Worm (Caenorhabditis elegans) whole organism, early embryonic: ENCODE data around the gene abcf-1.

Experiments
- B0310.2 ChIP-seq: sonication (generic microtip); optimal IDR thresholded peaks from 2 replicates; lab custom pipeline; 2016; ENCODE audit warnings: mild to moderate bottlenecking, missing genetic modification characterization, missing compliant biosample characterization
- F13C5.2 ChIP-seq: sonication (generic microtip); optimal IDR thresholded peaks from 2 replicates; lab custom pipeline; 2017; ENCODE audit warnings: mild to moderate bottlenecking, missing genetic modification characterization, inconsistent platforms, missing compliant biosample characterization
- aly-1 ChIP-seq: sonication (generic microtip); optimal IDR thresholded peaks from 2 replicates; lab custom pipeline; 2016; ENCODE audit warnings: missing genetic modification characterization, missing compliant biosample characterization
- ama-1 ChIP-seq: fragments of 150-350 bp; optimal IDR thresholded peaks from 2 replicates; lab custom pipeline; 2014
- ceh-13 ChIP-seq: fragments of 200-800 bp; sonication (Bioruptor generic); optimal IDR thresholded peaks from 2 replicates; lab custom pipeline; 2018; ENCODE audit warnings: mild to moderate bottlenecking, missing genetic modification characterization, missing compliant biosample characterization
- ceh-36 ChIP-seq: sonication (generic microtip); optimal IDR thresholded peaks from 2 replicates; lab custom pipeline; 2016; ENCODE audit warnings: missing genetic modification characterization, inconsistent platforms, missing compliant biosample characterization
- ets-7 ChIP-seq: sonication (generic microtip); optimal IDR thresholded peaks from 2 replicates; lab custom pipeline; 2016; ENCODE audit warnings: missing genotype, missing genetic modification characterization, missing compliant biosample characterization
- flt-1 ChIP-seq: fragments of 200-800 bp; sonication (Bioruptor generic); IDR thresholded peaks from 2 replicates; pipeline ENCODE4 v1.3.6; 2022; ENCODE audit warnings: missing genetic modification characterization, missing compliant biosample characterization
- hmbx-1 ChIP-seq: sonication (generic microtip); optimal IDR thresholded peaks from 2 replicates; lab custom pipeline; 2016; ENCODE audit warnings: mild to moderate bottlenecking, missing genetic modification characterization, missing compliant biosample characterization
- hmg-4 ChIP-seq: fragments of 200-800 bp; sonication (Bioruptor generic); optimal IDR thresholded peaks from 2 replicates; lab custom pipeline; 2018; ENCODE audit warnings: mild to moderate bottlenecking, missing genetic modification characterization, missing compliant biosample characterization
- hnd-1 ChIP-seq: sonication (generic microtip); optimal IDR thresholded peaks from 2 replicates; lab custom pipeline; 2016; ENCODE audit warnings: missing genetic modification characterization, missing compliant biosample characterization
- pes-1 ChIP-seq: fragments of 200-800 bp; sonication (Bioruptor generic); IDR thresholded peaks from 2 replicates; pipeline ENCODE4 v1.3.6; 2022; ENCODE audit warnings: missing genetic modification reagents, missing genetic modification characterization, missing compliant biosample characterization
- scrt-1 ChIP-seq: fragments of 200-800 bp; sonication (Bioruptor generic); IDR thresholded peaks from 2 replicates; pipeline ENCODE4 v1.3.6; 2022; ENCODE audit warnings: missing genetic modification characterization, missing compliant biosample characterization
- sea-1 ChIP-seq: fragments of 200-800 bp; sonication (Bioruptor generic); conservative IDR thresholded peaks from 2 replicates; pipeline ENCODE4 v1.3.6; 2022; ENCODE audit warnings: missing genetic modification characterization, missing compliant biosample characterization
- tbx-11 ChIP-seq: fragments of 200-800 bp; sonication (Bioruptor generic); IDR thresholded peaks from 2 replicates; pipeline ENCODE4 v1.3.6; 2022; ENCODE audit warnings: missing genetic modification characterization, missing compliant biosample characterization
- tbx-37 ChIP-seq: fragments of 200-800 bp; sonication (Bioruptor generic); conservative IDR thresholded peaks from 2 replicates; pipeline ENCODE4 v1.3.6; 2022; ENCODE audit warnings: missing genetic modification reagents, missing genetic modification characterization, missing compliant biosample characterization
- tra-4 ChIP-seq: sonication (generic microtip); optimal IDR thresholded peaks from 2 replicates; lab custom pipeline; 2017; ENCODE audit warnings: missing genetic modification characterization, missing compliant biosample characterization

abcf-1 gene

ce11 chrV:12718622-12719021 is 44.6 kb downstream of the abcf-1 start, which contains the start of gene str-181:
TSS of gene str-181 (minus strand) at chrV:12718722.
- TF ChIP-seq ceh-36, result no peak
- TF ChIP-seq F13C5.2, result no peak
- no peak for TF ChIP-seq sea-1
- no peak for TF ChIP-seq tbx-37 (GFP tag; lab: Robert Waterston, UW)
- no peak for TF ChIP-seq hmbx-1 (tag; lab: Kevin White, UChicago)
- no peak for TF ChIP-seq tra-4 (tag; lab: Kevin White, UChicago)
- TF ChIP-seq hnd-1 (tag; lab: Kevin White, UChicago), result no peak
- no peak for TF ChIP-seq pes-1 (GFP tag; lab: Robert Waterston, UW)
- no peak for TF ChIP-seq ceh-13 (GFP tag; lab: Kevin White, UChicago)
- TF ChIP-seq ets-7, result no peak
- no peak for TF ChIP-seq B0310.2 (tag; lab: Kevin White, UChicago)
- no peak for TF ChIP-seq hmg-4 (GFP tag; lab: Kevin White, UChicago)
- TF ChIP-seq flt-1 (GFP tag; lab: Robert Waterston, UW), result no peak
- TF ChIP-seq scrt-1 (GFP tag; lab: Robert Waterston, UW), result no peak
- no peak for TF ChIP-seq aly-1 (tag; lab: Kevin White, UChicago)
- TF ChIP-seq ama-1 (lab: Kevin White, UChicago), result no peak
- no peak for TF ChIP-seq tbx-11 (GFP tag; lab: Robert Waterston, UW)

ce11 chrV:12716447-12716846 is 46.7 kb downstream of the abcf-1 start, which contains the start of gene str-178:
TSS of gene str-178 (minus strand) at chrV:12716547.
- TF ChIP-seq scrt-1 (GFP tag; lab: Robert Waterston, UW) (no peak), F13C5.2 (no peak), B0310.2 (tag; lab: Kevin White, UChicago) (no peak), ama-1 (lab: Kevin White, UChicago) (no peak), tbx-37 (GFP tag; lab: Robert Waterston, UW) (no peak), ceh-13 (GFP tag; lab: Kevin White, UChicago) (no peak), hnd-1 (tag; lab: Kevin White, UChicago) (no peak), tra-4 (tag; lab: Kevin White, UChicago) (no peak), hmg-4 (GFP tag; lab: Kevin White, UChicago) (no peak), hmbx-1 (tag; lab: Kevin White, UChicago) (no peak), sea-1 (no peak), aly-1 (tag; lab: Kevin White, UChicago) (no peak), ceh-36 (no peak), pes-1 (GFP tag; lab: Robert Waterston, UW) (no peak), ets-7 (no peak), tbx-11 (GFP tag; lab: Robert Waterston, UW) (no peak)

- no peak for TF ChIP-seq pes-1 (GFP tag; lab: Robert Waterston, UW)
- TF ChIP-seq flt-1 (GFP tag; lab: Robert Waterston, UW), result no peak
- no peak for TF ChIP-seq hnd-1 (tag; lab: Kevin White, UChicago)
- no peak for TF ChIP-seq scrt-1 (GFP tag; lab: Robert Waterston, UW)
- TF ChIP-seq tbx-37 (GFP tag; lab: Robert Waterston, UW), result no peak
- no peak for TF ChIP-seq tra-4 (tag; lab: Kevin White, UChicago)
- TF ChIP-seq tbx-11 (GFP tag; lab: Robert Waterston, UW), result no peak
- no peak for TF ChIP-seq hmbx-1 (tag; lab: Kevin White, UChicago)
- no peak for TF ChIP-seq F13C5.2
- no peak for TF ChIP-seq sea-1
- no peak for TF ChIP-seq ets-7
- TF ChIP-seq aly-1 (tag; lab: Kevin White, UChicago), result no peak
- TF ChIP-seq ceh-36, result no peak
- no peak for TF ChIP-seq hmg-4 (GFP tag; lab: Kevin White, UChicago)
- TF ChIP-seq ceh-13 (GFP tag; lab: Kevin White, UChicago), result no peak
- no peak for TF ChIP-seq B0310.2 (tag; lab: Kevin White, UChicago)
- TF ChIP-seq ama-1 (lab: Kevin White, UChicago), result no peak
Observed at ce11 chrV:12714120-12714519, 49.1 kb downstream of the abcf-1 start, which contains the start of gene R11D1.4. TSS of gene R11D1.4 (minus strand) at chrV:12714220.

- TF ChIP-seq sea-1 (no peak), ets-7 (no peak), flt-1 (GFP tag; lab: Robert Waterston, UW) (no peak), B0310.2 (tag; lab: Kevin White, UChicago) (no peak), hmg-4 (GFP tag; lab: Kevin White, UChicago) (no peak), tra-4 (tag; lab: Kevin White, UChicago) (no peak)
Observed at ce11 chrV:12711999-12712398, 51.2 kb downstream of the abcf-1 start, which contains the start of gene R11D1.3. TSS of gene R11D1.3 (minus strand) at chrV:12712099.
